Fruit fly (Drosophila melanogaster) Kc167 (cell line): ENCODE results near the gene Keap1.

Experiments used
- Myc ChIP-seq: fragments of >200 bp; optimal IDR thresholded peaks from 2 replicates; lab custom pipeline; 2017; ENCODE audit warnings: missing external identifiers
- h ChIP-seq: fragments of >200 bp; optimal IDR thresholded peaks from 3 replicates; lab custom pipeline; 2018; ENCODE audit warnings: missing external identifiers
- psq ChIP-seq: fragments of >200 bp; optimal IDR thresholded peaks from 2 replicates; lab custom pipeline; 2017; ENCODE audit warnings: missing external identifiers
- ttk ChIP-seq: sonication (Bioruptor generic); optimal IDR thresholded peaks from 2 replicates; lab custom pipeline; 2017; ENCODE audit warnings: missing external identifiers

DNA sequence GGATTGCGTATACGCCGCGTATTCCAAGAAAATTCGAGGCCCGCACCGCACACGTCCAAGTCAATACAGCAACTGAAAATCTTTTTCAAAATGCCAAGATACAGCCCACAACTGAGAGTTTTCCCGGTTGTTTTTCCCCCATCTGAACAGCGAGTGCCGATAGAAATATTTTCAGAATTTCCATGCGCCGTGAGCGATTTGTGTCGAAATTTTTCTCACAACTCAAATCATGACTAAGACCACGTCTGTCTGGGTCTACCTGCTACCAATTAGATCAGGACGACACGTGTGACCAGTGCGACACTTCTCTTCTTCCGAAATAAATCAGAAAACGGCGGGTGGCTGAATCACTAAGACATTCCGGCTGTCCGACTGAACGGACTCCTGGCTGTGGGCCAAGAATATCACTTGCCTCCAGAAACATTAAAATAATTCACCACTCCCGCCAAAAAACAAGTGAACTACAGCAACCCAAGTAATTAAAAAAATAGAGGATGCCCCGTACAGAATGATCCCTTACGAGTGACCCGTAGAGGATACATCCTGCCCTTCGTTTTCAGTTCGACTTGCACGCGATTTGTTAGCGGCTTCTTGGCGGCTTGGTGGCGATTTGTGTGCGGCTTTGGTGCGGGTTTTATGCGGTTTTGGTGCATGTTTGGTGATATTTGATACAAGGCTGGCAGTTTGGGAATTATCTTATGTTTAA is 45.7 kb upstream of the Keap1 start, which contains the start of gene cher:
- TF ChIP-seq ttk (lab: Kevin White, UChicago) (no peak), Myc (lab: Kevin White, UChicago) (no peak), h (lab: Kevin White, UChicago) (no peak), psq (lab: Kevin White, UChicago) (no peak)
